Fruit fly (Drosophila melanogaster): ENCODE measurements around the gene otu.

The otu gene

dm6 chrX:8499151-8499550 lies 9.8 kb upstream of the otu start (continued):
- TF ChIP-seq wor (GFP tag; IDR thresholded peaks at IDR 0.05) (no peak), ara (GFP tag; IDR thresholded peaks at IDR 0.05) (0 out of 2 replicates have a peak, but pooled peaks have one; percentile 35), Bdp1 (GFP tag; optimal IDR thresholded peaks at IDR 0.05) (no peak), Dll (GFP tag; IDR thresholded peaks at IDR 0.05; ENCODE audit: partially characterized antibody) (no peak), Rx (GFP tag; IDR thresholded peaks at IDR 0.05) (no peak), al (GFP tag; IDR thresholded peaks at IDR 0.05) (no peak), CG2120 (GFP tag; optimal IDR thresholded peaks at IDR 0.05) (peak; percentile 29), CG11723 (GFP tag; optimal IDR thresholded peaks at IDR 0.05) (no peak), seq (GFP tag; IDR thresholded peaks at IDR 0.05) (no peak), Dp (GFP tag; optimal IDR thresholded peaks at IDR 0.05) (no peak), Abd-B (GFP tag; optimal IDR thresholded peaks at IDR 0.05) (no peak), bigmax (GFP tag; optimal IDR thresholded peaks at IDR 0.05) (no peak), jigr1 (GFP tag; IDR thresholded peaks at IDR 0.05) (no peak), CG10979 (tag; optimal IDR thresholded peaks at IDR 0.05) (no peak), CG10959 (GFP tag; IDR thresholded peaks at IDR 0.05) (no peak), phol (tag; optimal IDR thresholded peaks at IDR 0.05) (no peak), ase (GFP tag; IDR thresholded peaks at IDR 0.05) (no peak), Side (GFP tag; optimal IDR thresholded peaks at IDR 0.05) (no peak), gcm (GFP tag; optimal IDR thresholded peaks at IDR 0.05) (no peak), NK7.1 (GFP tag; optimal IDR thresholded peaks at IDR 0.05) (no peak), CG3726 (GFP tag; IDR thresholded peaks at IDR 0.05) (no peak), tap (tag; optimal IDR thresholded peaks at IDR 0.05) (no peak), Eip74EF (GFP tag; optimal IDR thresholded peaks at IDR 0.05) (no peak), CG17912 (GFP tag; optimal IDR thresholded peaks at IDR 0.05) (no peak), gro (GFP tag; optimal IDR thresholded peaks at IDR 0.05) (no peak), CG11456 (GFP tag; IDR thresholded peaks at IDR 0.05) (no peak), CG4854 (GFP tag; optimal IDR thresholded peaks at IDR 0.05) (no peak), CG14710 (tag; optimal IDR thresholded peaks at IDR 0.05) (no peak), hbn (GFP tag; IDR thresholded peaks at IDR 0.05; ENCODE audit: partially characterized antibody) (no peak), tna (GFP tag; IDR thresholded peaks at IDR 0.05; ENCODE audit: partially characterized antibody) (no peak), Hr39 (optimal IDR thresholded peaks at IDR 0.05) (no peak), sens (GFP tag) (peak; percentile 82), sima (GFP tag; optimal IDR thresholded peaks at IDR 0.05) (no peak), CG17385 (GFP tag; optimal IDR thresholded peaks at IDR 0.05) (no peak), pan (optimal IDR thresholded peaks at IDR 0.05) (no peak), pan (GFP tag; optimal IDR thresholded peaks at IDR 0.05 in 1 of 2, IDR thresholded peaks at IDR 0.05 in 1 of 2) (peak in 1 of 2 experiments; percentile 34), pnt (GFP tag; optimal IDR thresholded peaks at IDR 0.05) (no peak), Optix (GFP tag; IDR thresholded peaks at IDR 0.05) (no peak), dmrt11E (tag; optimal IDR thresholded peaks at IDR 0.05) (no peak), Doc3 (GFP tag; IDR thresholded peaks at IDR 0.05; ENCODE audit: partially characterized antibody) (no peak), nerfin-2 (GFP tag; IDR thresholded peaks at IDR 0.05; ENCODE audit: partially characterized antibody) (no peak), Dref (GFP tag; IDR thresholded peaks at IDR 0.05) (no peak), tgo (GFP tag; IDR thresholded peaks at IDR 0.05) (no peak), CG16813 (GFP tag; IDR thresholded peaks at IDR 0.05; ENCODE audit: partially characterized antibody) (no peak), Xbp1 (GFP tag; optimal IDR thresholded peaks at IDR 0.05) (peak; percentile 17), trh (GFP tag; optimal IDR thresholded peaks at IDR 0.05) (no peak), slbo (GFP tag; IDR thresholded peaks at IDR 0.05) (peak; percentile 32; the same call in 1 of the 2 replicates), ttk (GFP tag; IDR thresholded peaks at IDR 0.05) (0 out of 2 replicates have a peak, but pooled peaks have one; percentile 25), hkb (optimal IDR thresholded peaks at IDR 0.05) (no peak), hkb (GFP tag; IDR thresholded peaks at IDR 0.05) (0 out of 2 replicates have a peak, but pooled peaks have one; percentile 19), CG3281 (GFP tag; optimal IDR thresholded peaks at IDR 0.05) (no peak), Nf-YA (GFP tag; IDR thresholded peaks at IDR 0.05) (peak; percentile 22; the same call in 1 of the 2 replicates), CG3838 (GFP tag; optimal IDR thresholded peaks at IDR 0.05) (no peak)
